Worm (Caenorhabditis elegans): ENCODE results near the gene rps-12.

DNA sequence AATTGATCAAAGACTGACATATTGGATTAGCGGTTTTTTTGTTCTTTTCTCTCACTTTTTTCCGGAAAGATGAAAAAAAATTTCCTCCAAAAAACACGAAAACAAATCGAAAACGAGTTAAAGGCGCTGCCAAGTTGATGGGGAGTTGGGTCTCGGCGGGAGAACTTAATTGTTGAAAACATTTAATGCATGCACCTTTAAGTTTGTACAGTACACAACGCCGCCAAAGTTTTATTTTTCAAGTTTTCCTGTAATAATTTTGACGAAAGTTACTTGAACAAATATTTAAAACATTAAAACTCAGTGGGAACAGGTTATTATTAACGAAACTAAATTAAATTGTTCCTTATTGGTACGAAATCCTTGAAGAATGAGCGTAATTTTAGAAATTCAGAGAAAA, 22.4 kb downstream of the rps-12 start:
- no peak for TF ChIP-seq unc-39 (tag; optimal IDR thresholded peaks at IDR 0.05)
- no peak for TF ChIP-seq nhr-12 (tag; optimal IDR thresholded peaks at IDR 0.05)
- TF ChIP-seq M03D4.4 (tag; optimal IDR thresholded peaks at IDR 0.05), result no peak
- TF ChIP-seq unc-120 (tag; optimal IDR thresholded peaks at IDR 0.05; ENCODE audit: poor library complexity, severe bottlenecking), result no peak
- TF ChIP-seq elt-3 (tag; optimal IDR thresholded peaks at IDR 0.05), result no peak
- TF ChIP-seq snpc-4 (tag; optimal IDR thresholded peaks at IDR 0.05), result no peak
- no peak for TF ChIP-seq unc-62 (GFP tag; optimal IDR thresholded peaks at IDR 0.05)
- no peak for TF ChIP-seq nhr-28 (tag; optimal IDR thresholded peaks at IDR 0.05)
